Fruit fly (Drosophila melanogaster) Kc167 (cell line): ENCODE data around the gene CG4496.

Source experiments
- Sin3A ChIP-seq: fragments of >200 bp; optimal IDR thresholded peaks from 2 replicates; lab custom pipeline; 2018; ENCODE audit warnings: missing external identifiers
- insv ChIP-seq: fragments of >200 bp; optimal IDR thresholded peaks from 3 replicates; lab custom pipeline; 2018; ENCODE audit warnings: missing external identifiers
- psq ChIP-seq: fragments of >200 bp; optimal IDR thresholded peaks from 2 replicates; lab custom pipeline; 2017; ENCODE audit warnings: missing external identifiers
- ttk ChIP-seq: sonication (Bioruptor generic); optimal IDR thresholded peaks from 2 replicates; lab custom pipeline; 2017; ENCODE audit warnings: missing external identifiers

dm6 chr2L:7174351-7174750 is 15.5 kb downstream of the CG4496 start:
- TF ChIP-seq psq = no peak
- TF ChIP-seq insv (lab: Kevin White, UChicago) = no peak
- no peak for TF ChIP-seq Sin3A (lab: Kevin White, UChicago)
- TF ChIP-seq ttk (lab: Kevin White, UChicago) = no peak
